Worm (Caenorhabditis elegans): Measurements from ENCODE around the gene clec-31.

ce11 chrV:16880054-16880453, 22.2 kb upstream of the clec-31 start, which contains the start of gene F09C6.3:
- TF ChIP-seq unc-130 (GFP tag; optimal IDR thresholded peaks at IDR 0.05) (no peak), pqm-1 (tag; optimal IDR thresholded peaks at IDR 0.05) (no peak), nhr-28 (tag; optimal IDR thresholded peaks at IDR 0.05) (no peak), mxl-2 (GFP tag; conservative IDR thresholded peaks at IDR 0.05) (no peak), lin-13 (GFP tag; optimal IDR thresholded peaks at IDR 0.05) (no peak), dpl-1 (GFP tag; optimal IDR thresholded peaks at IDR 0.05) (no peak), nhr-25 (tag; optimal IDR thresholded peaks at IDR 0.05; ENCODE audit: borderline replicate concordance, insufficient read depth) (no peak), mdl-1 (tag; optimal IDR thresholded peaks at IDR 0.05) (no peak), ama-1 (optimal IDR thresholded peaks at IDR 0.05) (no peak), pha-4 (GFP tag; IDR thresholded peaks at IDR 0.05) (no peak), pha-4 (tag; optimal IDR thresholded peaks at IDR 0.05) (no peak), nhr-11 (tag; optimal IDR thresholded peaks at IDR 0.05) (no peak), unc-62 (GFP tag; optimal IDR thresholded peaks at IDR 0.05 in 1 of 2) (no peak), unc-62 (tag; optimal IDR thresholded peaks at IDR 0.05) (no peak), snpc-4 (tag; optimal IDR thresholded peaks at IDR 0.05) (no peak), saeg-2 (GFP tag; IDR thresholded peaks at IDR 0.05) (no peak)
